Worm (Caenorhabditis elegans): ENCODE results near the gene F56D6.20.

DNA sequence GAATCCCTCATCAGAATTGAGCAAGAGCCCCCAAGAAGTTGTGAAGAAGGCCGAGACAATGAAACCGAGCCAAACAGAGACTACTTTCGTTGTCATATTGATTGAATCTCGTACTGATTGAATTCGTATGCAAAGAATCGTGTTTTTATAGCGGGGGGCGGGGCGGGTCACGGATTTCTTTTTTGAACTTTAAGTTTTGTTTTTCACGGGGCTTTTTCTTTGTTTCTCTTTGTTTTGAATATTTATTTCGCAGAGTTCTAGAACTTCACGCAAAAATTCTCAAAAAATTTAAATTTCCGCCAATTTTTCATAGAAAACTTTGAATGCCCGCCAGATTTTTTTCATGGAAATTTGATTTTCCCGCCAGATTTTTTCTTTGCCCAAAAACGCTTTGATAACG, 43.4 kb downstream of the F56D6.20 start, which contains the start of gene clec-73:
- TF ChIP-seq flt-1 (GFP tag; IDR thresholded peaks at IDR 0.05) = no peak
- no peak for TF ChIP-seq klf-2 (GFP tag; conservative IDR thresholded peaks at IDR 0.05)
- no peak for TF ChIP-seq med-1 (GFP tag; optimal IDR thresholded peaks at IDR 0.05; ENCODE audit: insufficient read depth)
- no peak for TF ChIP-seq T22C8.4 (GFP tag; IDR thresholded peaks at IDR 0.05)

Measured in whole organism, midembryonic.